Fruit fly (Drosophila melanogaster): Measurements from ENCODE around the gene CG17272.

The CG17272 gene

dm6 chr3R:20821815-20822375 is 2.1 kb downstream of the CG17272 start, which contains the start of the genes CG17271 and RpS20 (continued):
- TF ChIP-seq gsb-n (tag; optimal IDR thresholded peaks at IDR 0.05) (peak; percentile 85), CG4328 (GFP tag; optimal IDR thresholded peaks at IDR 0.05) (peak; percentile 87), CG3995 (GFP tag; optimal IDR thresholded peaks at IDR 0.05) (peak; percentile 64), croc (GFP tag; conservative IDR thresholded peaks at IDR 0.05) (peak; percentile 71), Dfd (GFP tag; optimal IDR thresholded peaks at IDR 0.05) (no peak), CG12236 (GFP tag; optimal IDR thresholded peaks at IDR 0.05) (peak; percentile 72), ash1 (GFP tag; optimal IDR thresholded peaks at IDR 0.05) (peak; percentile 39), gce (GFP tag; IDR thresholded peaks at IDR 0.05) (peak; percentile 82; the same call in 2 of the 3 replicates), chn (GFP tag; optimal IDR thresholded peaks at IDR 0.05) (peak; percentile 93), Med (GFP tag) (peak; percentile 99), CG12155 (GFP tag; optimal IDR thresholded peaks at IDR 0.05) (peak; percentile 88), CG10321 (GFP tag; IDR thresholded peaks at IDR 0.05) (peak; percentile 42; the same call in 1 of the 2 replicates), fru (optimal IDR thresholded peaks at IDR 0.05) (no peak), wor (GFP tag; IDR thresholded peaks at IDR 0.05) (peak; percentile 69), CG18262 (tag; optimal IDR thresholded peaks at IDR 0.05) (peak; percentile 79), CG10431 (GFP tag; optimal IDR thresholded peaks at IDR 0.05) (peak; percentile 80), CG2120 (GFP tag; optimal IDR thresholded peaks at IDR 0.05) (peak; percentile 97), ato (GFP tag; IDR thresholded peaks at IDR 0.05; ENCODE audit: partially characterized antibody) (no peak), NK7.1 (GFP tag; optimal IDR thresholded peaks at IDR 0.05) (peak; percentile 88), CG11247 (GFP tag; IDR thresholded peaks at IDR 0.05) (peak; percentile 84), otp (GFP tag; IDR thresholded peaks at IDR 0.05) (peak; percentile 92), hb (GFP tag; IDR thresholded peaks at IDR 0.05; ENCODE audit: partially characterized antibody) (no peak), pita (GFP tag; optimal IDR thresholded peaks at IDR 0.05) (no peak), slp2 (GFP tag; optimal IDR thresholded peaks at IDR 0.05) (peak; percentile 89), CG5953 (GFP tag; IDR thresholded peaks at IDR 0.05) (peak; percentile 13; the same call in 1 of the 2 replicates), Deaf1 (tag; optimal IDR thresholded peaks at IDR 0.05) (peak; percentile 56), CG43689 (GFP tag; IDR thresholded peaks at IDR 0.05) (peak; percentile 75), B-H2 (GFP tag; optimal IDR thresholded peaks at IDR 0.05) (peak; percentile 90), CG8478 (optimal IDR thresholded peaks at IDR 0.05) (no peak), CG4424 (GFP tag; optimal IDR thresholded peaks at IDR 0.05) (peak; percentile 93), Nf-YC (tag; optimal IDR thresholded peaks at IDR 0.05) (peak; percentile 81), CG10543 (GFP tag; optimal IDR thresholded peaks at IDR 0.05) (peak; percentile 93), CG8089 (GFP tag; optimal IDR thresholded peaks at IDR 0.05) (peak; percentile 90), schlank (tag; optimal IDR thresholded peaks at IDR 0.05) (peak; percentile 43), CG11504 (tag; optimal IDR thresholded peaks at IDR 0.05) (peak; percentile 87), CG12299 (tag; optimal IDR thresholded peaks at IDR 0.05) (peak; percentile 84), CG12659 (GFP tag; optimal IDR thresholded peaks at IDR 0.05) (peak; percentile 96), corto (GFP tag; optimal IDR thresholded peaks at IDR 0.05) (no peak), CG9437 (GFP tag; optimal IDR thresholded peaks at IDR 0.05) (peak; percentile 69), MTF-1 (GFP tag; optimal IDR thresholded peaks at IDR 0.05; ENCODE audit: borderline replicate concordance) (no peak), NC2α (GFP tag; optimal IDR thresholded peaks at IDR 0.05) (peak; percentile 91), Lim3 (GFP tag; IDR thresholded peaks at IDR 0.05) (0 out of 2 replicates have a peak, but pooled peaks have one; percentile 59), CG16815 (GFP tag; optimal IDR thresholded peaks at IDR 0.05) (peak; percentile 82), CG14050 (GFP tag; IDR thresholded peaks at IDR 0.05) (peak; percentile 85), CG17612 (GFP tag; IDR thresholded peaks at IDR 0.05) (peak; percentile 44; the same call in 1 of the 2 replicates), ranshi (GFP tag; IDR thresholded peaks at IDR 0.05) (peak; percentile 86), CG17912 (GFP tag; optimal IDR thresholded peaks at IDR 0.05) (peak; percentile 55), org-1 (GFP tag; optimal IDR thresholded peaks at IDR 0.05) (peak; percentile 86), Camta (GFP tag; optimal IDR thresholded peaks at IDR 0.05) (peak; percentile 96), CG6765 (GFP tag; optimal IDR thresholded peaks at IDR 0.05) (peak; percentile 84), CG9609 (GFP tag; optimal IDR thresholded peaks at IDR 0.05) (peak; percentile 94)
